Worm (Caenorhabditis elegans): ENCODE measurements around the gene spl-1.

spl-1 gene

DNA sequence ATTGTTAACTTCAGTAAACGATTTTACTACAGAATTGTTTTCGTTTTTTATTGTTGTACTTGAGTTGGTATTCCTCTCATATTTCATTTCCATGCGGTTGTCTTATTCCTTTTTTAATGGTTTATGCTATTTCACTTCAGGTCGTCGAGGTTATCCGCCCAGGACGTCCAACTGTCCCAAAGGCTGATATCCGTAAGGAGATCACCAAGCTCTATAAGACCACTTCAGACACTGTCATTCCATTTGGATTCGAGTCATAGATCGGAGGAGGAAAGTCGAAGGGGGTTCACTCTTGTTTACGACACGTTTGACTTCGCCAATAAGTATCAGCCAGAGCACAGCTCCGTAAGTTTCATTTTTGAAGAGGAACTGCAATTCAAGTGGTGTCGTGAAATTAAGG is 3.6 kb upstream of the spl-1 start, which contains the start of gene T07A9.14 (continued):
- TF ChIP-seq hlh-26 (GFP tag; conservative IDR thresholded peaks at IDR 0.05) = no peak
- TF ChIP-seq rpc-1 (optimal IDR thresholded peaks at IDR 0.05) = no peak
- no peak for TF ChIP-seq rpc-1 (tag; optimal IDR thresholded peaks at IDR 0.05)
- TF ChIP-seq ceh-58 (GFP tag; IDR thresholded peaks at IDR 0.05) = no peak
- TF ChIP-seq tbx-9 (tag; optimal IDR thresholded peaks at IDR 0.05; ENCODE audit: borderline replicate concordance) = no peak
- TF ChIP-seq T07F8.4 (tag; optimal IDR thresholded peaks at IDR 0.05) = no peak
- TF ChIP-seq let-607 (tag; optimal IDR thresholded peaks at IDR 0.05) = no peak
- no peak for TF ChIP-seq dpl-1 (GFP tag; optimal IDR thresholded peaks at IDR 0.05)
- no peak for TF ChIP-seq chd-7 (tag; optimal IDR thresholded peaks at IDR 0.05)
- TF ChIP-seq hlh-12 (tag; optimal IDR thresholded peaks at IDR 0.05) = no peak
- no peak for TF ChIP-seq nfya-1 (tag; optimal IDR thresholded peaks at IDR 0.05; ENCODE audit: borderline replicate concordance, insufficient read depth)
- TF ChIP-seq ztf-26 (tag; optimal IDR thresholded peaks at IDR 0.05) = no peak
- no peak for TF ChIP-seq F57A8.1 (GFP tag; optimal IDR thresholded peaks at IDR 0.05)
- TF ChIP-seq nhr-90 (tag; optimal IDR thresholded peaks at IDR 0.05) = no peak
- no peak for TF ChIP-seq cebp-1 (GFP tag; IDR thresholded peaks at IDR 0.05)
- peak; percentile 5 for TF ChIP-seq cebp-1 (tag; optimal IDR thresholded peaks at IDR 0.05)
- TF ChIP-seq snpc-1.3 (tag; optimal IDR thresholded peaks at IDR 0.05; ENCODE audit: insufficient read depth) = peak; percentile 31
- no peak for TF ChIP-seq ztf-25 (GFP tag; IDR thresholded peaks at IDR 0.05)
- no peak for TF ChIP-seq nhr-120 (GFP tag; IDR thresholded peaks at IDR 0.05)
- no peak for TF ChIP-seq K12H6.12 (tag; optimal IDR thresholded peaks at IDR 0.05)
- no peak for TF ChIP-seq ccch-3 (GFP tag; optimal IDR thresholded peaks at IDR 0.05)
- TF ChIP-seq B0261.1 (tag; optimal IDR thresholded peaks at IDR 0.05) = no peak
- peak; percentile 50 for TF ChIP-seq atf-7 (tag; optimal IDR thresholded peaks at IDR 0.05)
- peak in 1 of 3 experiments; percentile 53 for TF ChIP-seq lin-35 (GFP tag; optimal IDR thresholded peaks at IDR 0.05)
- no peak for TF ChIP-seq aptf-2 (GFP tag; conservative IDR thresholded peaks at IDR 0.05)
- TF ChIP-seq lag-1 (GFP tag; IDR thresholded peaks at IDR 0.05) = no peak
- no peak for TF ChIP-seq lir-1 (GFP tag; conservative IDR thresholded peaks at IDR 0.05)
- TF ChIP-seq ceh-27 (GFP tag; optimal IDR thresholded peaks at IDR 0.05) = no peak
- no peak for TF ChIP-seq madf-8 (GFP tag; conservative IDR thresholded peaks at IDR 0.05)

- TF ChIP-seq repo-1 (tag; optimal IDR thresholded peaks at IDR 0.05) (peak; percentile 61), athp-1 (tag; optimal IDR thresholded peaks at IDR 0.05) (peak; percentile 95), let-526 (GFP tag; IDR thresholded peaks at IDR 0.05) (peak; percentile 97), ztf-26 (tag; optimal IDR thresholded peaks at IDR 0.05) (peak; percentile 90), hrde-1 (tag; optimal IDR thresholded peaks at IDR 0.05; ENCODE audit: borderline replicate concordance) (peak; percentile 42), Y79H2A.3 (GFP tag; conservative IDR thresholded peaks at IDR 0.05) (peak; percentile 91), madf-8 (GFP tag; conservative IDR thresholded peaks at IDR 0.05) (peak; percentile 79), lin-35 (GFP tag; optimal IDR thresholded peaks at IDR 0.05) (peak in 1 of 3 experiments; percentile 82), bed-2 (GFP tag; IDR thresholded peaks at IDR 0.05) (peak; percentile 97), Y67H2A.10 (GFP tag; conservative IDR thresholded peaks at IDR 0.05) (peak; percentile 96), aptf-3 (GFP tag; IDR thresholded peaks at IDR 0.05) (peak; percentile 68; the same call in 1 of the 2 replicates), egrh-3 (GFP tag; IDR thresholded peaks at IDR 0.05) (peak; percentile 95), ceh-27 (GFP tag; optimal IDR thresholded peaks at IDR 0.05) (peak; percentile 92), aptf-2 (GFP tag; conservative IDR thresholded peaks at IDR 0.05) (peak; percentile 95), rec-8 (tag; optimal IDR thresholded peaks at IDR 0.05) (peak; percentile 48 to 61), atf-7 (tag; optimal IDR thresholded peaks at IDR 0.05) (peak; percentile 27), Y56A3A.18 (GFP tag; IDR thresholded peaks at IDR 0.05) (peak; percentile 87), madf-3 (GFP tag; IDR thresholded peaks at IDR 0.05) (peak; percentile 95), ceh-100 (GFP tag; IDR thresholded peaks at IDR 0.05) (peak; percentile 100), lin-54 (GFP tag; optimal IDR thresholded peaks at IDR 0.05) (peak; percentile 85), ceh-91 (GFP tag; IDR thresholded peaks at IDR 0.05) (peak; percentile 97), F49E8.2 (tag; optimal IDR thresholded peaks at IDR 0.05; ENCODE audit: insufficient read depth) (peak; percentile 84), let-607 (tag; optimal IDR thresholded peaks at IDR 0.05) (peak in 1 of 2 experiments; percentile 38), F52B5.7 (tag; optimal IDR thresholded peaks at IDR 0.05) (peak; percentile 6)
Observed at ce11 chrIV:385150-385937, 2.4 kb upstream of the spl-1 start, which contains the start of gene rps-24. Gene rps-24, plus strand, starts transcription at chrIV:385887.

Measured in whole organism, young adult.